Worm (Caenorhabditis elegans) whole organism, midembryonic: ENCODE results near the gene Y43F8A.1.

Experiments
- cog-1 ChIP-seq: sonication (generic microtip); optimal IDR thresholded peaks from 2 replicates; lab custom pipeline; 2016; ENCODE audit warnings: missing genetic modification characterization, missing compliant biosample characterization
- med-1 ChIP-seq: sonication (generic microtip); optimal IDR thresholded peaks from 2 replicates; lab custom pipeline; 2017; ENCODE audit warnings: missing genetic modification characterization, mild to moderate bottlenecking, missing compliant biosample characterization, antibody characterized with exemption, missing genetic modification reagents; ENCODE audit not compliant: insufficient read depth
- ztf-29 ChIP-seq: fragments of 200-800 bp; sonication (Bioruptor generic); IDR thresholded peaks from 2 replicates; pipeline ENCODE4 v1.3.6; 2022; ENCODE audit warnings: missing genetic modification reagents, missing genetic modification characterization, missing compliant biosample characterization

DNA sequence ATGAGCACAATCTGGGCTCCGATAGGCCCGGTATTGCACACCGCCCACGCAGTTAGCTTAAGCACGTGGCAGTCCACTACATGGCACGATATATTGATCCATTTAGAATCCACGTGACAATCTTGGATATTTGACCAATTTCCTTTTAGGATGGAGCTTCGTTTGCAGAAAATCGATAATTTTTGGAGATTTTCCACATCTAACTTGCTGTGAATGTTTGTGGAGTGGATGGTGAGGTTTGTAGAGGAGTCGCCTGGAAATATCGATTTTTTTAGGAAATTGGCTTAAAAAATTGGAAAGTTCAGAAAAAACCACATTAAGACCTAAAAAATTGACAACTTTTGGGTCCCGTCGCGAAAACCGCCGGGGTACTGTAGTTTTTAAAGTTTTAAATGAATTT lies 33.0 kb upstream of the Y43F8A.1 start:
- TF ChIP-seq ztf-29 = no peak
- no peak for TF ChIP-seq med-1
- no peak for TF ChIP-seq cog-1 (tag; lab: Kevin White, UChicago)
